Worm (Caenorhabditis elegans) whole organism, L2 larva: ENCODE data around the gene C14C6.3.

Source experiments
- aly-2 ChIP-seq: fragments of 150-350 bp; optimal IDR thresholded peaks from 2 replicates; lab custom pipeline; 2014; ENCODE audit warnings: missing biosample characterization, missing genetic modification characterization
- nhr-12 ChIP-seq: fragments of 150-350 bp; optimal IDR thresholded peaks from 2 replicates; lab custom pipeline; 2014; ENCODE audit warnings: missing biosample characterization, missing genetic modification characterization
- nhr-23 ChIP-seq: fragments of 150-350 bp; optimal IDR thresholded peaks from 2 replicates; lab custom pipeline; 2014; ENCODE audit warnings: missing biosample characterization, missing genetic modification reagents, missing genetic modification characterization
- nhr-77 ChIP-seq: fragments of 150-350 bp; optimal IDR thresholded peaks from 2 replicates; lab custom pipeline; 2014; ENCODE audit warnings: missing biosample characterization, missing genetic modification characterization
- unc-62 ChIP-seq: fragments of 150-350 bp; optimal IDR thresholded peaks from 2 replicates; lab custom pipeline; 2014; ENCODE audit warnings: missing biosample characterization, missing genetic modification reagents, missing genetic modification characterization

DNA sequence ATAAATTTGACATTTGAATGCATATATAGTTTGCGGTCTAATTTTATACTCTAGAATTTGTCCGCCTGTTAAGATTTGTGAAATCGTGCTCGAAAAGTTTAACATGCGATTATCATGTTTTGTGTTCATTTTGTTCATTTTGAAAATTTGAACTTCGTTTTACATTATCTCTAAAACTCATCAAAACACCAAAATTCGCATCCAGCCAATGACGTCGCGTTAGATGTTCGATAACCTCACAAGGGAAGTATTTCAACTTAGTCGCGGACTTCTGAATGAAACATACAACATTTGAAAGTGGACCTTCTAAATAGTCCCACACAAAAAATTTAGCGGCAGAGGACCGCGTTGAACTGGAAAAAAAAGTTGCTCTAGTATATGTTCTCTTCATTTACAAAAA lies 1.8 kb upstream of the C14C6.3 start:
- TF ChIP-seq nhr-12 (tag; lab: Kevin White, UChicago) (no peak), nhr-23 (tag; lab: Kevin White, UChicago) (no peak), aly-2 (no peak), nhr-77 (tag; lab: Kevin White, UChicago) (no peak), unc-62 (GFP tag; lab: Kevin White, UChicago) (no peak)
